Fruit fly (Drosophila melanogaster) whole organism, embryonic: ENCODE results near the gene CG1463.

Experiments
- Antp ChIP-seq: fragments of 200-800 bp; sonication (Bioruptor generic); optimal IDR thresholded peaks from 3 replicates; lab custom pipeline; 2016; ENCODE audit warnings: missing biosample characterization, missing genetic modification characterization
- B-H2 ChIP-seq: fragments of 200-800 bp; sonication (Bioruptor generic); optimal IDR thresholded peaks from 2 replicates; lab custom pipeline; 2018; ENCODE audit warnings: missing biosample characterization, mild to moderate bottlenecking, missing genetic modification characterization
- BEAF-32 ChIP-seq: fragments of 200-800 bp; sonication (Bioruptor generic); optimal IDR thresholded peaks from 3 replicates; lab custom pipeline; 2017; ENCODE audit warnings: missing biosample characterization, missing genetic modification characterization, mild to moderate bottlenecking, moderate library complexity, missing genetic modification reagents
- CG11398 ChIP-seq: fragments of 200-800 bp; sonication (Bioruptor generic); optimal IDR thresholded peaks from 2 replicates; lab custom pipeline; 2016; ENCODE audit warnings: missing biosample characterization, missing genetic modification characterization
- CG12104 ChIP-seq: fragments of 200-800 bp; sonication (Bioruptor generic); optimal IDR thresholded peaks from 3 replicates; lab custom pipeline; 2016; ENCODE audit warnings: missing biosample characterization, missing genetic modification characterization
- CG12236 ChIP-seq: fragments of 200-800 bp; sonication (Bioruptor generic); optimal IDR thresholded peaks from 2 replicates; lab custom pipeline; 2016; ENCODE audit warnings: missing biosample characterization, missing genetic modification characterization
- CG14667 ChIP-seq: fragments of 200-800 bp; sonication (Bioruptor generic); IDR thresholded peaks from 2 replicates; pipeline ENCODE4 v1.3.6; 2022; ENCODE audit warnings: missing biosample characterization, missing genetic modification characterization
- CG17361 ChIP-seq: fragments of 200-800 bp; sonication (Bioruptor generic); IDR thresholded peaks from 3 replicates; pipeline ENCODE4 v1.3.6; 2022; ENCODE audit warnings: missing biosample characterization, missing genetic modification characterization
- CG1832 ChIP-seq: fragments of 200-800 bp; sonication (Bioruptor generic); optimal IDR thresholded peaks from 2 replicates; lab custom pipeline; 2017; ENCODE audit warnings: missing biosample characterization, mild to moderate bottlenecking, missing genetic modification characterization, inconsistent platforms
- CG18599 ChIP-seq: fragments of 200-800 bp; sonication (Bioruptor generic); optimal IDR thresholded peaks from 3 replicates; lab custom pipeline; 2017; ENCODE audit warnings: missing biosample characterization, missing genetic modification characterization, mild to moderate bottlenecking, moderate library complexity, missing genetic modification reagents
- CG2712 ChIP-seq: fragments of 200-800 bp; optimal IDR thresholded peaks from 3 replicates; lab custom pipeline; 2019; ENCODE audit warnings: missing biosample characterization, mild to moderate bottlenecking, missing genetic modification characterization, moderate library complexity
- CG2889 ChIP-seq: fragments of 200-800 bp; sonication (Bioruptor generic); IDR thresholded peaks from 3 replicates; pipeline ENCODE4 v1.3.6; 2022; ENCODE audit warnings: missing biosample characterization, missing genetic modification characterization
- CG30431 ChIP-seq: fragments of 200-800 bp; sonication (Bioruptor generic); optimal IDR thresholded peaks from 2 replicates; lab custom pipeline; 2017; ENCODE audit warnings: missing biosample characterization, missing genetic modification characterization
- CG3281 ChIP-seq: fragments of 200-800 bp; sonication (Bioruptor generic); optimal IDR thresholded peaks from 3 replicates; lab custom pipeline; 2017; ENCODE audit warnings: missing biosample characterization, mild to moderate bottlenecking, missing genetic modification characterization
- CG33557 ChIP-seq: fragments of 200-800 bp; sonication (Bioruptor generic); optimal IDR thresholded peaks from 2 replicates; lab custom pipeline; 2019; ENCODE audit warnings: missing biosample characterization, mild to moderate bottlenecking, missing genetic modification characterization, moderate library complexity
- CG34376 ChIP-seq: fragments of 200-800 bp; sonication (Bioruptor generic); optimal IDR thresholded peaks from 2 replicates; lab custom pipeline; 2018; ENCODE audit warnings: missing biosample characterization, mild to moderate bottlenecking, missing genetic modification characterization
- CG3726 ChIP-seq: fragments of 200-800 bp; sonication (Bioruptor generic); IDR thresholded peaks from 3 replicates; pipeline ENCODE4, ENCODE4 v1.3.6; 2022; ENCODE audit warnings: missing biosample characterization, missing genetic modification characterization
- CG4854 ChIP-seq: fragments of 200-800 bp; sonication (Bioruptor generic); optimal IDR thresholded peaks from 2 replicates; lab custom pipeline; 2016; ENCODE audit warnings: missing biosample characterization, missing genetic modification characterization, inconsistent platforms
- CG6272 ChIP-seq: fragments of 200-800 bp; sonication (Bioruptor generic); IDR thresholded peaks from 2 replicates; pipeline ENCODE4 v1.3.6; 2022; ENCODE audit warnings: missing biosample characterization, missing genetic modification characterization
- CG6654 ChIP-seq: fragments of 200-800 bp; sonication (Bioruptor generic); optimal IDR thresholded peaks from 2 replicates; lab custom pipeline; 2017; ENCODE audit warnings: missing biosample characterization, mild to moderate bottlenecking, missing genetic modification characterization
- CG7928 ChIP-seq: fragments of 200-800 bp; sonication (Bioruptor generic); optimal IDR thresholded peaks from 2 replicates; lab custom pipeline; 2017; ENCODE audit warnings: missing biosample characterization, mild to moderate bottlenecking, missing genetic modification characterization
- CG9727 ChIP-seq: fragments of 200-800 bp; sonication (Bioruptor generic); optimal IDR thresholded peaks from 3 replicates; lab custom pipeline; 2017; ENCODE audit warnings: missing biosample characterization, mild to moderate bottlenecking, missing genetic modification characterization
- D ChIP-seq, 2 experiments: fragments of 200-800 bp in 1 of 2; fragments of >200 bp in 1 of 2; sonication (Bioruptor generic) in 1 of 2; optimal IDR thresholded peaks; 2 replicates in 1 of 2; 3 replicates in 1 of 2; lab custom pipeline; 2017; ENCODE audit warnings: mild to moderate bottlenecking in 1 of 2, missing biosample characterization in 1 of 2, missing genetic modification characterization in 1 of 2, missing genetic modification reagents in 1 of 2
- Elba2 ChIP-seq: fragments of 200-800 bp; sonication (Bioruptor generic); optimal IDR thresholded peaks from 3 replicates; lab custom pipeline; 2016; ENCODE audit warnings: missing biosample characterization, missing genetic modification characterization
- Fer1 ChIP-seq: fragments of 200-800 bp; sonication (Bioruptor generic); optimal IDR thresholded peaks from 2 replicates; lab custom pipeline; 2017; ENCODE audit warnings: missing biosample characterization, mild to moderate bottlenecking, missing genetic modification characterization
- H15 ChIP-seq: fragments of 200-800 bp; sonication (Bioruptor generic); IDR thresholded peaks from 3 replicates; pipeline ENCODE4 v1.3.6; 2022; ENCODE audit warnings: missing biosample characterization, missing genetic modification characterization
- HLH3B ChIP-seq: fragments of 200-800 bp; sonication (Bioruptor generic); IDR thresholded peaks from 2 replicates; pipeline ENCODE4 v1.3.6; 2022; ENCODE audit warnings: missing biosample characterization, missing genetic modification characterization
- Kr ChIP-seq: fragments of 200-800 bp; sonication (Bioruptor generic); optimal IDR thresholded peaks from 2 replicates; lab custom pipeline; 2017; ENCODE audit warnings: missing biosample characterization, mild to moderate bottlenecking, missing genetic modification characterization
- Nf-YB ChIP-seq: fragments of 200-800 bp; sonication (Bioruptor generic); optimal IDR thresholded peaks from 3 replicates; lab custom pipeline; 2019; ENCODE audit warnings: missing biosample characterization, mild to moderate bottlenecking, missing genetic modification characterization, moderate library complexity
- Scr ChIP-seq: fragments of 200-800 bp; sonication (Bioruptor generic); IDR thresholded peaks from 2 replicates; pipeline ENCODE4 v1.3.6; 2022; ENCODE audit warnings: missing biosample characterization, missing genetic modification characterization; ENCODE audit not compliant: partially characterized antibody
- Sry-β ChIP-seq: fragments of 200-800 bp; sonication (Bioruptor generic); optimal IDR thresholded peaks from 2 replicates; lab custom pipeline; 2018; ENCODE audit warnings: missing biosample characterization, mild to moderate bottlenecking, missing genetic modification characterization, moderate library complexity
- bsh ChIP-seq, 2 experiments: fragments of 200-800 bp; sonication (Bioruptor generic); optimal IDR thresholded peaks; 2 replicates each; lab custom pipeline; 2017 to 2018; ENCODE audit warnings: mild to moderate bottlenecking in 2 of 2, missing biosample characterization in 2 of 2, missing genetic modification characterization in 2 of 2, moderate library complexity in 1 of 2
- cad ChIP-seq: fragments of >200 bp; optimal IDR thresholded peaks from 2 replicates; lab custom pipeline; 2017; ENCODE audit warnings: missing biosample characterization, missing genetic modification characterization
- ci ChIP-seq: fragments of 200-800 bp; sonication (Bioruptor generic); IDR thresholded peaks from 3 replicates; pipeline ENCODE4 v1.3.6; 2022; ENCODE audit warnings: missing biosample characterization, missing genetic modification characterization
- dan ChIP-seq: fragments of 200-800 bp; sonication (Bioruptor generic); IDR thresholded peaks from 2 replicates; pipeline ENCODE4 v1.3.6; 2022; ENCODE audit warnings: missing biosample characterization, missing genetic modification characterization
- danr ChIP-seq: fragments of 200-800 bp; sonication (Bioruptor generic); IDR thresholded peaks from 2 replicates; pipeline ENCODE4 v1.3.6; 2022; ENCODE audit warnings: missing biosample characterization, missing genetic modification characterization
- dimm ChIP-seq: fragments of 200-800 bp; sonication (Bioruptor generic); IDR thresholded peaks from 2 replicates; pipeline ENCODE4 v1.3.6; 2022; ENCODE audit warnings: missing biosample characterization, missing genetic modification characterization
- ewg ChIP-seq: fragments of 200-800 bp; sonication (Bioruptor generic); optimal IDR thresholded peaks from 3 replicates; lab custom pipeline; 2017; ENCODE audit warnings: mild to moderate bottlenecking, missing biosample characterization, missing genetic modification reagents, missing genetic modification characterization
- fd102C ChIP-seq: fragments of 200-800 bp; sonication (Bioruptor generic); optimal IDR thresholded peaks from 2 replicates; lab custom pipeline; 2018; ENCODE audit warnings: missing biosample characterization, mild to moderate bottlenecking, missing genetic modification characterization, moderate library complexity
- ftz-f1 ChIP-seq: fragments of 200-800 bp; sonication (Bioruptor generic); optimal IDR thresholded peaks from 2 replicates; lab custom pipeline; 2016; ENCODE audit warnings: missing biosample characterization, missing genetic modification characterization
- ham ChIP-seq: fragments of 200-800 bp; sonication (Bioruptor generic); IDR thresholded peaks from 2 replicates; pipeline ENCODE4 v1.3.6; 2022; ENCODE audit warnings: missing biosample characterization, missing genetic modification characterization
- hkb ChIP-seq, 2 experiments: fragments of 200-800 bp in 1 of 2; fragments of >200 bp in 1 of 2; sonication (Bioruptor generic) in 1 of 2; IDR thresholded peaks in 1 of 2; optimal IDR thresholded peaks in 1 of 2; 2 replicates each; pipeline versions ENCODE4 v1.3.6 to Lab custom; 2017 to 2022; ENCODE audit warnings: missing biosample characterization in 1 of 2, missing genetic modification characterization in 1 of 2
- ken ChIP-seq: fragments of 200-800 bp; sonication (Bioruptor generic); IDR thresholded peaks from 3 replicates; pipeline ENCODE4 v1.3.6; 2022; ENCODE audit warnings: missing biosample characterization, missing genetic modification characterization
- mam ChIP-seq: fragments of 200-800 bp; sonication (Bioruptor generic); optimal IDR thresholded peaks from 3 replicates; lab custom pipeline; 2016; ENCODE audit warnings: missing biosample characterization, missing genetic modification characterization
- nom ChIP-seq: fragments of 200-800 bp; sonication (Bioruptor generic); optimal IDR thresholded peaks from 2 replicates; lab custom pipeline; 2017; ENCODE audit warnings: missing biosample characterization, missing genetic modification characterization, mild to moderate bottlenecking, moderate library complexity, missing genetic modification reagents
- odd ChIP-seq: fragments of 200-800 bp; sonication (Bioruptor generic); optimal IDR thresholded peaks from 2 replicates; lab custom pipeline; 2017; ENCODE audit warnings: missing biosample characterization, mild to moderate bottlenecking, missing genetic modification characterization
- psq ChIP-seq: fragments of 200-800 bp; sonication (Bioruptor generic); optimal IDR thresholded peaks from 2 replicates; lab custom pipeline; 2017; ENCODE audit warnings: missing biosample characterization, missing genetic modification characterization
- tin ChIP-seq: fragments of 200-800 bp; sonication (Bioruptor generic); optimal IDR thresholded peaks from 3 replicates; lab custom pipeline; 2016; ENCODE audit warnings: missing biosample characterization, missing genetic modification characterization
- usp ChIP-seq: fragments of >200 bp; optimal IDR thresholded peaks from 2 replicates; lab custom pipeline; 2017; ENCODE audit warnings: missing biosample characterization, missing genetic modification characterization
- zfh1 ChIP-seq: fragments of 200-800 bp; sonication (Bioruptor generic); IDR thresholded peaks from 3 replicates; pipeline ENCODE4 v1.3.6; 2022; ENCODE audit warnings: missing biosample characterization, missing genetic modification characterization

CG1463 gene

DNA sequence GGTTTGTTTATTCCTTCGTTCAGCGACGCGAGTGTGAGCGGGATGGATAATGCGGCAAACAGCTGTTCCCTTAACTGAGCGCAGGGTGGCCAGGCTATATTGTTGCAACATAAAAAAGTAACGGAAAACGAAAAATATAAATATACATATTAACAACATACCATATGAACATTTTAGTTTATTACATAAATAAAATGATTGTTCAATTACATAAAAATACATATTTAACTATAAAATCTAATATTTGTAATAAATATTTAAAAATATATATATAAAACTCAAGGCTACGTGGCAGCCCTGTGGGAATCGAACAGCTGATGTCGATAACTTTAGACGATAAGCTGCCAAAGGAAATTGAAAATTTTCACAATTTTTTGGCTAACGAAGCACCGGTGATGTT lies 18.1 kb upstream of the CG1463 start, which contains the start of the genes Aven and CG2540 (continued):
- peak; percentile 76 for TF ChIP-seq tin
- TF ChIP-seq BEAF-32 (GFP tag; lab: Kevin White, UChicago), result peak; percentile 14
- peak; percentile 90 for TF ChIP-seq CG3281 (GFP tag; lab: Kevin White, UChicago)
- TF ChIP-seq ftz-f1, result no peak
- TF ChIP-seq D (optimal IDR thresholded peaks at IDR 0.05; lab: Kevin White, UChicago), result no peak
- peak; percentile 73 for TF ChIP-seq D (GFP tag; optimal IDR thresholded peaks at IDR 0.05; lab: Kevin White, UChicago)
- TF ChIP-seq B-H2 (GFP tag; lab: Kevin White, UChicago), result peak; percentile 93
- TF ChIP-seq Fer1 (GFP tag; lab: Kevin White, UChicago), result peak; percentile 92
- TF ChIP-seq dan, result no peak
- 0 out of 3 replicates have a peak, but pooled peaks have one; percentile 38 for TF ChIP-seq ken (GFP tag; lab: Robert Waterston, UW)
- no peak for TF ChIP-seq CG4854 (GFP tag; lab: Kevin White, UChicago)
- no peak for TF ChIP-seq psq
- TF ChIP-seq CG2889 (GFP tag; lab: Robert Waterston, UW), result no peak
- peak; percentile 42; the same call in 1 of the 2 replicates for TF ChIP-seq CG14667
- no peak for TF ChIP-seq ham (GFP tag; lab: Robert Waterston, UW)
- TF ChIP-seq Nf-YB (GFP tag; lab: Kevin White, UChicago), result peak; percentile 72
- no peak for TF ChIP-seq CG1832 (GFP tag; lab: Kevin White, UChicago)
- TF ChIP-seq cad (GFP tag; lab: Kevin White, UChicago), result no peak
- TF ChIP-seq CG7928 (GFP tag; lab: Kevin White, UChicago), result peak; percentile 42
- no peak for TF ChIP-seq Antp
- no peak for TF ChIP-seq mam (GFP tag; lab: Kevin White, UChicago)
- 0 out of 3 replicates have a peak, but pooled peaks have one; percentile 22 for TF ChIP-seq zfh1 (GFP tag; lab: Robert Waterston, UW)
- TF ChIP-seq CG17361 (GFP tag; lab: Robert Waterston, UW), result peak; percentile 93
- TF ChIP-seq CG12104 (GFP tag; lab: Kevin White, UChicago), result peak; percentile 80
- TF ChIP-seq CG34376 (GFP tag; lab: Kevin White, UChicago), result peak; percentile 80
- TF ChIP-seq Scr, result 0 out of 2 replicates have a peak, but pooled peaks have one; percentile 13
- TF ChIP-seq hkb (optimal IDR thresholded peaks at IDR 0.05; lab: Kevin White, UChicago), result no peak
- TF ChIP-seq hkb (GFP tag; IDR thresholded peaks at IDR 0.05; lab: Robert Waterston, UW), result peak; percentile 77
- TF ChIP-seq fd102C (GFP tag; lab: Kevin White, UChicago), result no peak
- TF ChIP-seq Sry-β (GFP tag; lab: Kevin White, UChicago), result peak; percentile 44
- TF ChIP-seq CG6272 (GFP tag; lab: Robert Waterston, UW), result peak; percentile 32; the same call in 1 of the 2 replicates
- TF ChIP-seq nom (GFP tag; lab: Kevin White, UChicago), result peak; percentile 20
- TF ChIP-seq CG3726 (GFP tag; lab: Robert Waterston, UW), result no peak
- no peak for TF ChIP-seq dimm
- peak; percentile 92 for TF ChIP-seq CG18599 (GFP tag; lab: Kevin White, UChicago)
- no peak for TF ChIP-seq H15 (GFP tag; lab: Robert Waterston, UW)
- TF ChIP-seq odd (GFP tag; lab: Kevin White, UChicago), result peak; percentile 86
- TF ChIP-seq CG11398 (GFP tag; lab: Kevin White, UChicago), result no peak
- TF ChIP-seq Elba2, result no peak
- TF ChIP-seq HLH3B, result peak; percentile 45
- TF ChIP-seq CG9727 (GFP tag; lab: Kevin White, UChicago), result peak; percentile 88
- TF ChIP-seq CG2712 (tag; lab: Kevin White, UChicago), result peak; percentile 90
- peak; percentile 23; the same call in 1 of the 2 replicates for TF ChIP-seq danr (GFP tag; lab: Robert Waterston, UW)
- TF ChIP-seq CG33557 (GFP tag; lab: Kevin White, UChicago), result peak; percentile 87
- TF ChIP-seq ewg (GFP tag; lab: Kevin White, UChicago), result peak; percentile 61
- no peak for TF ChIP-seq usp (GFP tag; lab: Kevin White, UChicago)
- TF ChIP-seq ci (GFP tag; lab: Robert Waterston, UW), result peak; percentile 59; the same call in 1 of the 3 replicates
- TF ChIP-seq Kr (GFP tag; lab: Kevin White, UChicago), result no peak
- TF ChIP-seq CG6654 (GFP tag; lab: Kevin White, UChicago), result peak; percentile 48
- TF ChIP-seq bsh (GFP tag; optimal IDR thresholded peaks at IDR 0.05; lab: Kevin White, UChicago), result peak; percentile 54 to 84
- TF ChIP-seq CG30431 (GFP tag; lab: Kevin White, UChicago), result peak; percentile 74
- no peak for TF ChIP-seq CG12236
